Fruit fly (Drosophila melanogaster): Measurements from ENCODE around the gene CG6138.
A peak's percentile ranks its signal among the peaks of the same experiment; 100 is the strongest.

Gene CG6138

dm6 chr2L:10614660-10615479, 47.8 kb downstream of the CG6138 start:
- TF ChIP-seq CG34367 (tag; optimal IDR thresholded peaks at IDR 0.05), result no peak
- peak; percentile 50 for TF ChIP-seq CG14655 (GFP tag; optimal IDR thresholded peaks at IDR 0.05)
- peak; percentile 39 for TF ChIP-seq CG17806 (tag; optimal IDR thresholded peaks at IDR 0.05)
- 0 out of 3 replicates have a peak, but pooled peaks have one; percentile 34 for TF ChIP-seq CG4496 (GFP tag; IDR thresholded peaks at IDR 0.05)
- TF ChIP-seq gl (tag; optimal IDR thresholded peaks at IDR 0.05), result no peak
- no peak for TF ChIP-seq D1 (tag; optimal IDR thresholded peaks at IDR 0.05)
- TF ChIP-seq CG13204 (GFP tag; optimal IDR thresholded peaks at IDR 0.05), result no peak
- no peak for TF ChIP-seq Pif1B (GFP tag; optimal IDR thresholded peaks at IDR 0.05)
- no peak for TF ChIP-seq EcR (GFP tag; optimal IDR thresholded peaks at IDR 0.05)
- peak; percentile 45 for TF ChIP-seq CG9948 (tag; optimal IDR thresholded peaks at IDR 0.05)
- TF ChIP-seq CG15710 (tag; optimal IDR thresholded peaks at IDR 0.05), result peak; percentile 32
- no peak for TF ChIP-seq fd96Ca (GFP tag; IDR thresholded peaks at IDR 0.05)
- TF ChIP-seq CG8159 (tag; optimal IDR thresholded peaks at IDR 0.05), result peak; percentile 38
- TF ChIP-seq CG32121 (GFP tag; IDR thresholded peaks at IDR 0.05), result no peak
- peak; percentile 53 for TF ChIP-seq CG8301 (tag; optimal IDR thresholded peaks at IDR 0.05)
- no peak for TF ChIP-seq Snoo (tag; optimal IDR thresholded peaks at IDR 0.05)
- TF ChIP-seq CG12605 (GFP tag; IDR thresholded peaks at IDR 0.05), result no peak
- no peak for TF ChIP-seq Pif1A (GFP tag; optimal IDR thresholded peaks at IDR 0.05)
- TF ChIP-seq CG10348 (GFP tag; IDR thresholded peaks at IDR 0.05), result no peak
- TF ChIP-seq rn (GFP tag; IDR thresholded peaks at IDR 0.05), result no peak
- no peak for TF ChIP-seq Ets98B (GFP tag; IDR thresholded peaks at IDR 0.05)

- TF ChIP-seq Pif1B (GFP tag; optimal IDR thresholded peaks at IDR 0.05), result peak; percentile 39
- TF ChIP-seq gl (tag; optimal IDR thresholded peaks at IDR 0.05), result no peak
- TF ChIP-seq fd96Ca (GFP tag; IDR thresholded peaks at IDR 0.05), result 0 out of 3 replicates have a peak, but pooled peaks have one; percentile 14
- TF ChIP-seq CG12605 (GFP tag; IDR thresholded peaks at IDR 0.05), result no peak
- TF ChIP-seq CG8301 (tag; optimal IDR thresholded peaks at IDR 0.05), result peak; percentile 40
- no peak for TF ChIP-seq CG32121 (GFP tag; IDR thresholded peaks at IDR 0.05)
- no peak for TF ChIP-seq Ets98B (GFP tag; IDR thresholded peaks at IDR 0.05)
- peak; percentile 55 for TF ChIP-seq CG17806 (tag; optimal IDR thresholded peaks at IDR 0.05)
- TF ChIP-seq CG34367 (tag; optimal IDR thresholded peaks at IDR 0.05), result peak; percentile 29
- no peak for TF ChIP-seq rn (GFP tag; IDR thresholded peaks at IDR 0.05)
- TF ChIP-seq CG13204 (GFP tag; optimal IDR thresholded peaks at IDR 0.05), result no peak
- TF ChIP-seq Snoo (tag; optimal IDR thresholded peaks at IDR 0.05), result peak; percentile 68
- TF ChIP-seq CG9948 (tag; optimal IDR thresholded peaks at IDR 0.05), result peak; percentile 46
- TF ChIP-seq CG10348 (GFP tag; IDR thresholded peaks at IDR 0.05), result no peak
- peak; percentile 60 for TF ChIP-seq CG15710 (tag; optimal IDR thresholded peaks at IDR 0.05)
- no peak for TF ChIP-seq D1 (tag; optimal IDR thresholded peaks at IDR 0.05)
- TF ChIP-seq CG4496 (GFP tag; IDR thresholded peaks at IDR 0.05), result 0 out of 3 replicates have a peak, but pooled peaks have one; percentile 13
- TF ChIP-seq CG14655 (GFP tag; optimal IDR thresholded peaks at IDR 0.05), result peak; percentile 63
- peak; percentile 68 for TF ChIP-seq Pif1A (GFP tag; optimal IDR thresholded peaks at IDR 0.05)
- peak; percentile 70 for TF ChIP-seq CG8159 (tag; optimal IDR thresholded peaks at IDR 0.05)
Measured at dm6 chr2L:10615889-10616288, 48.8 kb downstream of the CG6138 start.

- peak; percentile 95 for TF ChIP-seq CG14655 (GFP tag; optimal IDR thresholded peaks at IDR 0.05)
- peak; percentile 94 for TF ChIP-seq CG32121 (GFP tag; IDR thresholded peaks at IDR 0.05)
- no peak for TF ChIP-seq EcR (GFP tag; optimal IDR thresholded peaks at IDR 0.05)
- TF ChIP-seq CG12605 (GFP tag; IDR thresholded peaks at IDR 0.05), result peak; percentile 93
- TF ChIP-seq rn (GFP tag; IDR thresholded peaks at IDR 0.05), result peak; percentile 92
- TF ChIP-seq CG9948 (tag; optimal IDR thresholded peaks at IDR 0.05), result peak; percentile 91
- TF ChIP-seq CG10348 (GFP tag; IDR thresholded peaks at IDR 0.05), result peak; percentile 78
- TF ChIP-seq Pif1A (GFP tag; optimal IDR thresholded peaks at IDR 0.05), result peak; percentile 81
- TF ChIP-seq CG8301 (tag; optimal IDR thresholded peaks at IDR 0.05), result peak; percentile 93
- peak; percentile 94 for TF ChIP-seq Ets98B (GFP tag; IDR thresholded peaks at IDR 0.05)
- TF ChIP-seq Pif1B (GFP tag; optimal IDR thresholded peaks at IDR 0.05), result peak; percentile 85
- peak; percentile 93 for TF ChIP-seq CG17806 (tag; optimal IDR thresholded peaks at IDR 0.05)
- TF ChIP-seq CG34367 (tag; optimal IDR thresholded peaks at IDR 0.05), result peak; percentile 88
- TF ChIP-seq CG8159 (tag; optimal IDR thresholded peaks at IDR 0.05), result peak; percentile 92
- peak; percentile 86 for TF ChIP-seq gl (tag; optimal IDR thresholded peaks at IDR 0.05)
- peak; percentile 92 for TF ChIP-seq fd96Ca (GFP tag; IDR thresholded peaks at IDR 0.05)
- peak; percentile 1 for TF ChIP-seq Snoo (tag; optimal IDR thresholded peaks at IDR 0.05)
- peak; percentile 89 for TF ChIP-seq CG15710 (tag; optimal IDR thresholded peaks at IDR 0.05)
- peak; percentile 97 for TF ChIP-seq CG4496 (GFP tag; IDR thresholded peaks at IDR 0.05)
- TF ChIP-seq CG13204 (GFP tag; optimal IDR thresholded peaks at IDR 0.05), result peak; percentile 63
- peak; percentile 87 for TF ChIP-seq D1 (tag; optimal IDR thresholded peaks at IDR 0.05)
Measured at dm6 chr2L:10616767-10617166, 49.7 kb downstream of the CG6138 start.

Measured in whole organism, pupa.